Worm (Caenorhabditis elegans) whole organism, mixed stage, embryonic: ENCODE results near the gene raga-1.

Experiments
- ceh-39 ChIP-seq: fragments of 150-350 bp; optimal IDR thresholded peaks from 2 replicates; lab custom pipeline; 2014; ENCODE audit warnings: missing biosample characterization, missing genetic modification characterization
- ces-1 ChIP-seq: fragments of 150-350 bp; optimal IDR thresholded peaks from 2 replicates; lab custom pipeline; 2014; ENCODE audit warnings: missing biosample characterization, missing genetic modification reagents, missing genetic modification characterization
- elt-1 ChIP-seq: sonication (generic microtip); optimal IDR thresholded peaks from 2 replicates; lab custom pipeline; 2017; ENCODE audit warnings: missing genetic modification characterization, mild to moderate bottlenecking, missing compliant biosample characterization, antibody characterized with exemption, moderate library complexity, borderline replicate concordance; ENCODE audit not compliant: insufficient read depth
- flh-1 ChIP-seq: fragments of 200-800 bp; sonication (Bioruptor generic); optimal IDR thresholded peaks from 2 replicates; lab custom pipeline; 2018; ENCODE audit warnings: mild to moderate bottlenecking, missing genetic modification characterization, moderate library complexity, missing compliant biosample characterization
- mab-5 ChIP-seq: fragments of 150-350 bp; optimal IDR thresholded peaks from 2 replicates; lab custom pipeline; 2014; ENCODE audit warnings: missing biosample characterization, missing genetic modification characterization
- mep-1 ChIP-seq: fragments of 150-350 bp; optimal IDR thresholded peaks from 2 replicates; lab custom pipeline; 2017; ENCODE audit warnings: missing biosample characterization, missing genetic modification reagents, missing genetic modification characterization, inconsistent platforms
- nhr-12 ChIP-seq: fragments of 150-350 bp; optimal IDR thresholded peaks from 2 replicates; lab custom pipeline; 2014; ENCODE audit warnings: missing biosample characterization, missing genetic modification characterization
- nhr-28 ChIP-seq: fragments of 150-350 bp; optimal IDR thresholded peaks from 2 replicates; lab custom pipeline; 2014; ENCODE audit warnings: missing biosample characterization, missing genetic modification characterization
- nhr-76 ChIP-seq: sonication (generic microtip); optimal IDR thresholded peaks from 2 replicates; lab custom pipeline; 2017; ENCODE audit warnings: missing biosample characterization, missing genetic modification characterization
- snpc-4 ChIP-seq: fragments of 150-350 bp; optimal IDR thresholded peaks from 2 replicates; lab custom pipeline; 2014; ENCODE audit warnings: missing biosample characterization, missing genetic modification characterization
- unc-62 ChIP-seq: fragments of 150-350 bp; optimal IDR thresholded peaks from 2 replicates; lab custom pipeline; 2014; ENCODE audit warnings: missing biosample characterization, missing genetic modification reagents, missing genetic modification characterization
- ztf-11 ChIP-seq: fragments of 150-350 bp; optimal IDR thresholded peaks from 2 replicates; lab custom pipeline; 2014; ENCODE audit warnings: missing biosample characterization, missing genetic modification characterization

DNA sequence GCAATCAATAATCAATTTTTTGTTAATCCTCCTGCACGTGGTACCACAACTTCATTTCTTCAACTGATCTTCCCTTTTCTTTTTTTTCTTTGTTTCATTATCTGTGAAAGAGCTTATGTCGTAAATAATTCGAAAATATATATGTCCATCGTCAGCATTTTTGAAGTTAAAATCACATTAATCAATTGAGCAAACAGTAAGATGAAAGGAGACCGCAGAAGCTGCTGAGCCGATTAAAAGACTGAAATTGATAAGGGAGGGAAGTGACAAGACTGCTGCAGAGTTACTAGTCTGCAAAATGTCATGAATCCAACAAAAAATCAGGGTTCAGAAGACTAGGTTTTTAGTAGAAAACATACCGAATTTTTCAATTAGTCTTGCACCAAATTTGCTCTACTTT is 17.4 kb upstream of the raga-1 start:
- TF ChIP-seq ztf-11 (tag; lab: Kevin White, UChicago): no peak
- TF ChIP-seq nhr-12 (tag; lab: Kevin White, UChicago): no peak
- no peak for TF ChIP-seq ces-1 (GFP tag; lab: Kevin White, UChicago)
- TF ChIP-seq nhr-76: no peak
- TF ChIP-seq mab-5 (tag; lab: Kevin White, UChicago): no peak
- TF ChIP-seq nhr-28 (tag; lab: Kevin White, UChicago): no peak
- TF ChIP-seq snpc-4 (tag; lab: Kevin White, UChicago): no peak
- no peak for TF ChIP-seq unc-62 (GFP tag; lab: Kevin White, UChicago)
- TF ChIP-seq mep-1 (tag; lab: Kevin White, UChicago): no peak
- TF ChIP-seq flh-1 (GFP tag; lab: Kevin White, UChicago): no peak
- no peak for TF ChIP-seq elt-1
- TF ChIP-seq ceh-39: no peak
